Worm (Caenorhabditis elegans) whole organism, young adult: ENCODE data around the gene clec-169.

Source experiments
- B0261.1 ChIP-seq: sonication (generic microtip); optimal IDR thresholded peaks from 2 replicates; lab custom pipeline; 2016; ENCODE audit warnings: mild to moderate bottlenecking, missing genetic modification characterization, moderate library complexity, missing compliant biosample characterization
- F23B12.7 ChIP-seq: sonication (generic microtip); optimal IDR thresholded peaks from 2 replicates; lab custom pipeline; 2017; ENCODE audit warnings: missing genetic modification characterization, mild to moderate bottlenecking, missing compliant biosample characterization, antibody characterized with exemption, moderate library complexity; ENCODE audit not compliant: insufficient read depth
- ZK185.1 ChIP-seq: sonication (generic microtip); optimal IDR thresholded peaks from 2 replicates; lab custom pipeline; 2016; ENCODE audit warnings: mild to moderate bottlenecking, missing genetic modification characterization, missing compliant biosample characterization; ENCODE audit not compliant: poor library complexity, severe bottlenecking
- ama-1 ChIP-seq, 3 experiments: fragments of 150-350 bp in 1 of 3; sonication (generic microtip) in 2 of 3; optimal IDR thresholded peaks; 2 replicates each; lab custom pipeline; 2014 to 2018; ENCODE audit warnings: missing biosample characterization in 2 of 3, missing genetic modification characterization in 2 of 3, missing genetic modification reagents in 2 of 3
- ccch-3 ChIP-seq: fragments of 200-800 bp; sonication (Bioruptor generic); optimal IDR thresholded peaks from 2 replicates; lab custom pipeline; 2018; ENCODE audit warnings: mild to moderate bottlenecking, missing genetic modification characterization, missing compliant biosample characterization
- chd-7 ChIP-seq: sonication (generic microtip); optimal IDR thresholded peaks from 2 replicates; lab custom pipeline; 2016; ENCODE audit warnings: mild to moderate bottlenecking, missing genetic modification characterization, moderate library complexity, missing compliant biosample characterization
- ets-4 ChIP-seq: fragments of 200-800 bp; sonication (Bioruptor generic); optimal IDR thresholded peaks from 2 replicates; lab custom pipeline; 2018; ENCODE audit warnings: mild to moderate bottlenecking, missing genetic modification characterization, missing compliant biosample characterization
- hmg-1.2 ChIP-seq: fragments of 200-800 bp; sonication (Bioruptor generic); IDR thresholded peaks from 2 replicates; pipeline ENCODE4 v1.3.6; 2022; ENCODE audit warnings: missing genetic modification reagents, missing genetic modification characterization, missing compliant biosample characterization
- lsy-27 ChIP-seq: sonication (generic microtip); optimal IDR thresholded peaks from 2 replicates; lab custom pipeline; 2017; ENCODE audit warnings: missing genetic modification characterization, mild to moderate bottlenecking, missing compliant biosample characterization, antibody characterized with exemption, missing genotype, borderline replicate concordance; ENCODE audit not compliant: insufficient read depth
- nfya-1 ChIP-seq: sonication (generic microtip); optimal IDR thresholded peaks from 2 replicates; lab custom pipeline; 2017; ENCODE audit warnings: antibody characterized with exemption, missing compliant biosample characterization, missing genetic modification characterization, borderline replicate concordance; ENCODE audit not compliant: insufficient read depth
- nhr-80 ChIP-seq: sonication (generic microtip); optimal IDR thresholded peaks from 2 replicates; lab custom pipeline; 2016; ENCODE audit warnings: missing genetic modification characterization, missing compliant biosample characterization
- pha-4 ChIP-seq: fragments of 150-350 bp; sonication (generic microtip); optimal IDR thresholded peaks from 2 replicates; lab custom pipeline; 2014; ENCODE audit warnings: missing biosample characterization, missing genetic modification reagents, missing genetic modification characterization
- rec-8 ChIP-seq, 2 experiments: sonication (generic microtip); optimal IDR thresholded peaks; 2 replicates each; lab custom pipeline; 2016; ENCODE audit warnings: mild to moderate bottlenecking in 2 of 2, missing genetic modification characterization in 2 of 2, missing genetic modification reagents in 2 of 2, missing genotype in 2 of 2, missing biosample characterization in 1 of 2, missing compliant biosample characterization in 1 of 2, moderate library complexity in 1 of 2
- snpc-1.3 ChIP-seq: sonication (generic microtip); optimal IDR thresholded peaks from 2 replicates; lab custom pipeline; 2017; ENCODE audit warnings: missing genetic modification characterization, mild to moderate bottlenecking, missing compliant biosample characterization, antibody characterized with exemption, moderate library complexity, missing genotype, missing genetic modification reagents; ENCODE audit not compliant: insufficient read depth

DNA sequence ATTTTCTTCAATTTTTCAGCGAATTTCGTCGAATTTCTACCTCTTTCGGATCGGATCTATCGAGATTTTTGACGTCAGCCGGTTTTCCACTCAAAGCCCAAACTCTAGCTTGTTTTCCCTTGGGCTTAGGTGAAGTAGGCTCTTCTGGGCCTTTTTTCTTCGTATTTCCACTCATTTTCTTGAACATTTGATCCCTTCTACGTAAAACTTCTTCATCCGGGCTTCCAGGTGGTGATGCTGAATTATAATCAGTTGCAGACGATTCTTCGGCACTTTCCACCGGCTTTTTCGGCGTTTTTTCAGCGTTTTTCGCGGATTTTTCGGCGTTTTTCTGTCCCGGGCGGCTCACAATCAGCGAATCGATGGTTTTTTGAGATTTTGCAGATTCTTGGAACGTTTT is 23.0 kb upstream of the clec-169 start:
- TF ChIP-seq hmg-1.2 (GFP tag; lab: Robert Waterston, UW) (no peak), nfya-1 (tag; lab: Kevin White, UChicago) (no peak), ccch-3 (GFP tag; lab: Kevin White, UChicago) (no peak), pha-4 (tag; lab: Kevin White, UChicago) (no peak), nhr-80 (no peak), lsy-27 (no peak), snpc-1.3 (tag; lab: Kevin White, UChicago) (no peak), ama-1 (optimal IDR thresholded peaks at IDR 0.05; lab: Kevin White, UChicago) (no peak), ama-1 (GFP tag; optimal IDR thresholded peaks at IDR 0.05; lab: Kevin White, UChicago) (no peak), F23B12.7 (tag; lab: Kevin White, UChicago) (no peak), rec-8 (tag; optimal IDR thresholded peaks at IDR 0.05; lab: Kevin White, UChicago) (no peak), ZK185.1 (tag; lab: Kevin White, UChicago) (no peak), ets-4 (GFP tag; lab: Kevin White, UChicago) (no peak), chd-7 (tag; lab: Kevin White, UChicago) (no peak), B0261.1 (no peak)
